Fruit fly (Drosophila melanogaster): Measurements from ENCODE around the gene ClpP.

The ClpP gene

dm6 chr2L:10341405-10341804 lies 15.2 kb upstream of the ClpP start, which contains the start of gene CG31715:
Gene CG31715, plus strand, starts transcription at chr2L:10341616.
- no peak for TF ChIP-seq CG8159 (tag; optimal IDR thresholded peaks at IDR 0.05)
- TF ChIP-seq Pif1A (GFP tag; optimal IDR thresholded peaks at IDR 0.05): no peak
- no peak for TF ChIP-seq CG32121 (GFP tag; IDR thresholded peaks at IDR 0.05)
- no peak for TF ChIP-seq CG14655 (GFP tag; optimal IDR thresholded peaks at IDR 0.05)
- no peak for TF ChIP-seq EcR (GFP tag; optimal IDR thresholded peaks at IDR 0.05)
- TF ChIP-seq CG34367 (tag; optimal IDR thresholded peaks at IDR 0.05): no peak
- TF ChIP-seq CG17806 (tag; optimal IDR thresholded peaks at IDR 0.05): peak; percentile 7
- TF ChIP-seq CG15710 (tag; optimal IDR thresholded peaks at IDR 0.05): peak; percentile 6
- peak; percentile 13 for TF ChIP-seq Snoo (tag; optimal IDR thresholded peaks at IDR 0.05)
- TF ChIP-seq CG9948 (tag; optimal IDR thresholded peaks at IDR 0.05): peak; percentile 4
- TF ChIP-seq D1 (tag; optimal IDR thresholded peaks at IDR 0.05): no peak

dm6 chr2L:10342471-10342870 lies 14.1 kb upstream of the ClpP start, which contains the start of gene Sps2:
Gene Sps2, plus strand, starts transcription at chr2L:10342594.
- TF ChIP-seq CG17806 (tag; optimal IDR thresholded peaks at IDR 0.05) (no peak), CG8159 (tag; optimal IDR thresholded peaks at IDR 0.05) (no peak), Pif1B (GFP tag; optimal IDR thresholded peaks at IDR 0.05) (no peak), CG8301 (tag; optimal IDR thresholded peaks at IDR 0.05) (no peak), gl (tag; optimal IDR thresholded peaks at IDR 0.05) (no peak), EcR (GFP tag; optimal IDR thresholded peaks at IDR 0.05) (no peak), CG9948 (tag; optimal IDR thresholded peaks at IDR 0.05) (no peak), CG12605 (GFP tag; IDR thresholded peaks at IDR 0.05) (no peak), CG13204 (GFP tag; optimal IDR thresholded peaks at IDR 0.05) (no peak), CG4496 (GFP tag; IDR thresholded peaks at IDR 0.05) (no peak), Pif1A (GFP tag; optimal IDR thresholded peaks at IDR 0.05) (no peak), CG10348 (GFP tag; IDR thresholded peaks at IDR 0.05) (no peak), CG32121 (GFP tag; IDR thresholded peaks at IDR 0.05) (no peak), fd96Ca (GFP tag; IDR thresholded peaks at IDR 0.05) (no peak), D1 (tag; optimal IDR thresholded peaks at IDR 0.05) (no peak)

dm6 chr2L:10344029-10344606 lies 12.5 kb upstream of the ClpP start, which contains the start of gene Frmd5:
Gene Frmd5, plus strand, starts transcription at chr2L:10344442.
- TF ChIP-seq fd96Ca (GFP tag; IDR thresholded peaks at IDR 0.05): no peak
- TF ChIP-seq EcR (GFP tag; optimal IDR thresholded peaks at IDR 0.05): no peak
- TF ChIP-seq CG32121 (GFP tag; IDR thresholded peaks at IDR 0.05): no peak
- no peak for TF ChIP-seq gl (tag; optimal IDR thresholded peaks at IDR 0.05)
- no peak for TF ChIP-seq CG17806 (tag; optimal IDR thresholded peaks at IDR 0.05)
- TF ChIP-seq Ets98B (GFP tag; IDR thresholded peaks at IDR 0.05): no peak
- no peak for TF ChIP-seq Snoo (tag; optimal IDR thresholded peaks at IDR 0.05)
- no peak for TF ChIP-seq CG9948 (tag; optimal IDR thresholded peaks at IDR 0.05)
- no peak for TF ChIP-seq CG34367 (tag; optimal IDR thresholded peaks at IDR 0.05)
- TF ChIP-seq CG13204 (GFP tag; optimal IDR thresholded peaks at IDR 0.05): no peak
- TF ChIP-seq Pif1A (GFP tag; optimal IDR thresholded peaks at IDR 0.05): no peak
- no peak for TF ChIP-seq D1 (tag; optimal IDR thresholded peaks at IDR 0.05)
- TF ChIP-seq CG12605 (GFP tag; IDR thresholded peaks at IDR 0.05): no peak
- no peak for TF ChIP-seq rn (GFP tag; IDR thresholded peaks at IDR 0.05)
- TF ChIP-seq CG8159 (tag; optimal IDR thresholded peaks at IDR 0.05): no peak
- no peak for TF ChIP-seq CG14655 (GFP tag; optimal IDR thresholded peaks at IDR 0.05)
- no peak for TF ChIP-seq CG10348 (GFP tag; IDR thresholded peaks at IDR 0.05)

- TF ChIP-seq Ets98B (GFP tag; IDR thresholded peaks at IDR 0.05): no peak
- TF ChIP-seq CG32121 (GFP tag; IDR thresholded peaks at IDR 0.05): no peak
- TF ChIP-seq CG10348 (GFP tag; IDR thresholded peaks at IDR 0.05): no peak
- no peak for TF ChIP-seq CG13204 (GFP tag; optimal IDR thresholded peaks at IDR 0.05)
- TF ChIP-seq CG17806 (tag; optimal IDR thresholded peaks at IDR 0.05): no peak
- TF ChIP-seq gl (tag; optimal IDR thresholded peaks at IDR 0.05): no peak
- no peak for TF ChIP-seq rn (GFP tag; IDR thresholded peaks at IDR 0.05)
- no peak for TF ChIP-seq CG34367 (tag; optimal IDR thresholded peaks at IDR 0.05)
- no peak for TF ChIP-seq Pif1A (GFP tag; optimal IDR thresholded peaks at IDR 0.05)
- TF ChIP-seq Pif1B (GFP tag; optimal IDR thresholded peaks at IDR 0.05): no peak
- no peak for TF ChIP-seq CG15710 (tag; optimal IDR thresholded peaks at IDR 0.05)
- no peak for TF ChIP-seq CG12605 (GFP tag; IDR thresholded peaks at IDR 0.05)
- no peak for TF ChIP-seq CG4496 (GFP tag; IDR thresholded peaks at IDR 0.05)
- TF ChIP-seq Snoo (tag; optimal IDR thresholded peaks at IDR 0.05): no peak
- no peak for TF ChIP-seq D1 (tag; optimal IDR thresholded peaks at IDR 0.05)
Measured at dm6 chr2L:10351130-10351529, 5.5 kb upstream of the ClpP start.

DNA sequence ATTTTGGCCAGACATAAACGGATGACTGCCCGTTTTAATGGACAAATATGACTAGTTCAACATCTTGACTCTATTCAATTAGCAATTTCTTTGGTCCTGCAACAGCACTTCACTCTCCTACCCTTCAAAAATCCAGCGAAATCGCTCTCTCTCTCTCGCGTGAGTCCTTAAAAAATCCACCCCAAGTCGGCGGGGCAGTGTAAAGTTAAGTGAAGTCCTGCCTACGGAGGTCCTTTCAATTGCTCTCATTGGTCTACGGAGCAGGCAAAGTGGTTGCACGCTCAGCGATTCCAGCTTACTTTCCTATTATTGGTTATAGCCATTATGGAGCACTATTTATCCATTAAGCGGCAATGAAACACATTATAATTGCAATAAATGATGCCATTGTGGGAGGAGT lies 2.7 kb upstream of the ClpP start, which contains the start of gene CG34367:
CG34367 (minus strand) TSS at position 35 of the 400 bp plus-strand sequence.
- TF ChIP-seq CG4496 (GFP tag; IDR thresholded peaks at IDR 0.05) (no peak), CG13204 (GFP tag; optimal IDR thresholded peaks at IDR 0.05) (no peak), CG8301 (tag; optimal IDR thresholded peaks at IDR 0.05) (no peak), rn (GFP tag; IDR thresholded peaks at IDR 0.05) (no peak), CG17806 (tag; optimal IDR thresholded peaks at IDR 0.05) (no peak), CG34367 (tag; optimal IDR thresholded peaks at IDR 0.05) (no peak), CG14655 (GFP tag; optimal IDR thresholded peaks at IDR 0.05) (no peak), CG10348 (GFP tag; IDR thresholded peaks at IDR 0.05) (no peak), Snoo (tag; optimal IDR thresholded peaks at IDR 0.05) (no peak), EcR (GFP tag; optimal IDR thresholded peaks at IDR 0.05) (no peak), D1 (tag; optimal IDR thresholded peaks at IDR 0.05) (no peak), Pif1A (GFP tag; optimal IDR thresholded peaks at IDR 0.05) (no peak), CG32121 (GFP tag; IDR thresholded peaks at IDR 0.05) (no peak), CG12605 (GFP tag; IDR thresholded peaks at IDR 0.05) (no peak), Pif1B (GFP tag; optimal IDR thresholded peaks at IDR 0.05) (no peak), fd96Ca (GFP tag; IDR thresholded peaks at IDR 0.05) (no peak), Ets98B (GFP tag; IDR thresholded peaks at IDR 0.05) (no peak), CG15710 (tag; optimal IDR thresholded peaks at IDR 0.05) (no peak)
